Comparison of ENCODE assay signal across 2 worm cellular contexts in the genomic region with DNA sequence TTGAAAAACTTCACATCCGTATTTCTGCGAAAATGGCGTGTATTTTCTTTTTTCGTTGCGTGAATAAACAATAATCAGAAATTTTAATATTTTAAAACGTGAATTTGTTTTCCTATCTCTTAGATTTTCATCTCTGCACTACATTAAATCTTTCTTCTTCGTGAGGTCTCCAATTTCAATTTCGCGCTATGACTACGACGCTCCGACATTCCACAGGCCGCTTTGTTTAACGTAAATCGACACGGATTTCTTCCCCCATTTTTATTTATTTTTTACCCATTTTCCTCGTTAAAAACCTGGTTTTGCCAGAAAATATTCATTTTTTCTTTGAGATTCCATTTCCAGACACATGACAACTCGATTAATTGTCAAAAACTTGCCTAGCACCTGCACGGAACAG.
TF ChIP-seq lines count a peak whose summit lies in the region.

A gene (minus strand): TSS at position 120 of the 400 bp plus-strand sequence.
A gene (plus strand): TSS at position 346 of the 400 bp plus-strand sequence.

TF ChIP-seq in whole organism, L1 larva, 84 proteins besides CTCF, POLR2A, EP300 and RAD21 (continued from another document):
- TF ChIP-seq lsy-2 (tag; optimal IDR thresholded peaks at IDR 0.05; lab: Kevin White, UChicago) = peak; percentile 93 to 94
- TF ChIP-seq nhr-28 (tag; optimal IDR thresholded peaks at IDR 0.05; lab: Kevin White, UChicago) = no peak
- TF ChIP-seq nhr-71 (tag; optimal IDR thresholded peaks at IDR 0.05; lab: Kevin White, UChicago) = peak; percentile 96
- TF ChIP-seq hlh-4 (tag; optimal IDR thresholded peaks at IDR 0.05; lab: Kevin White, UChicago) = no peak
- TF ChIP-seq fkh-10 (GFP tag; optimal IDR thresholded peaks at IDR 0.05; lab: Kevin White, UChicago) = peak; percentile 52
- no peak for TF ChIP-seq efl-3 (GFP tag; optimal IDR thresholded peaks at IDR 0.05; lab: Kevin White, UChicago)
- no peak for TF ChIP-seq unc-62 (GFP tag; optimal IDR thresholded peaks at IDR 0.05; lab: Kevin White, UChicago)
- TF ChIP-seq pag-3 (tag; optimal IDR thresholded peaks at IDR 0.05; lab: Kevin White, UChicago; ENCODE audit: borderline replicate concordance, insufficient read depth) = no peak
- peak; percentile 65 for TF ChIP-seq ceh-90 (tag; optimal IDR thresholded peaks at IDR 0.05; lab: Kevin White, UChicago)
- peak; percentile 66 for TF ChIP-seq vab-15 (tag; optimal IDR thresholded peaks at IDR 0.05; lab: Kevin White, UChicago)
- TF ChIP-seq Y116A8C.19 (tag; optimal IDR thresholded peaks at IDR 0.05; lab: Kevin White, UChicago; ENCODE audit: borderline replicate concordance) = no peak
- peak; percentile 79 for TF ChIP-seq lin-39 (tag; optimal IDR thresholded peaks at IDR 0.05; lab: Kevin White, UChicago)
- peak; percentile 95 for TF ChIP-seq nhr-20 (tag; optimal IDR thresholded peaks at IDR 0.05; lab: Kevin White, UChicago)
- TF ChIP-seq ceh-8 (GFP tag; optimal IDR thresholded peaks at IDR 0.05; lab: Kevin White, UChicago) = peak; percentile 90
- TF ChIP-seq swsn-7 (tag; optimal IDR thresholded peaks at IDR 0.05; lab: Kevin White, UChicago) = peak; percentile 92
- TF ChIP-seq isw-1 (GFP tag; IDR thresholded peaks at IDR 0.05; lab: Robert Waterston, UW) = peak; percentile 87
- no peak for TF ChIP-seq alr-1 (tag; optimal IDR thresholded peaks at IDR 0.05; lab: Kevin White, UChicago; ENCODE audit: borderline replicate concordance)
- no peak for TF ChIP-seq ceh-63 (GFP tag; optimal IDR thresholded peaks at IDR 0.05; lab: Kevin White, UChicago)
- no peak for TF ChIP-seq ama-1 (optimal IDR thresholded peaks at IDR 0.05; lab: Kevin White, UChicago)
- peak; percentile 84 for TF ChIP-seq egl-13 (tag; optimal IDR thresholded peaks at IDR 0.05; lab: Kevin White, UChicago)
- peak; percentile 86 for TF ChIP-seq lin-14 (GFP tag; optimal IDR thresholded peaks at IDR 0.05; lab: Kevin White, UChicago)
- TF ChIP-seq aha-1 (tag; optimal IDR thresholded peaks at IDR 0.05; lab: Kevin White, UChicago) = peak; percentile 15
- TF ChIP-seq C16A3.4 (tag; optimal IDR thresholded peaks at IDR 0.05; lab: Kevin White, UChicago) = peak; percentile 93
- peak; percentile 74 for TF ChIP-seq elt-2 (tag; optimal IDR thresholded peaks at IDR 0.05; lab: Kevin White, UChicago)
- TF ChIP-seq nhr-12 (tag; optimal IDR thresholded peaks at IDR 0.05; lab: Kevin White, UChicago) = no peak
- peak; percentile 89 for TF ChIP-seq xbp-1 (tag; optimal IDR thresholded peaks at IDR 0.05; lab: Kevin White, UChicago)
- peak; percentile 92 for TF ChIP-seq dsc-1 (tag; optimal IDR thresholded peaks at IDR 0.05; lab: Kevin White, UChicago)
TF ChIP-seq in whole organism, L1 larva: peak in this region for 65.

TF ChIP-seq in whole organism, young adult, 124 proteins besides CTCF, POLR2A, EP300 and RAD21 (continued from another document):
- TF ChIP-seq hmg-1.2 (GFP tag; IDR thresholded peaks at IDR 0.05; lab: Robert Waterston, UW) (peak; percentile 46), ceh-40 (GFP tag; IDR thresholded peaks at IDR 0.05; lab: Robert Waterston, UW) (no peak), lin-26 (GFP tag; IDR thresholded peaks at IDR 0.05; lab: Robert Waterston, UW) (no peak; the same call in 1 of the 2 replicates), F37B4.10 (GFP tag; IDR thresholded peaks at IDR 0.05; lab: Robert Waterston, UW) (no peak), dpff-1 (tag; optimal IDR thresholded peaks at IDR 0.05; lab: Kevin White, UChicago) (no peak), sea-2 (GFP tag; IDR thresholded peaks at IDR 0.05; lab: Robert Waterston, UW) (no peak), F23B12.7 (tag; optimal IDR thresholded peaks at IDR 0.05; lab: Kevin White, UChicago; ENCODE audit: insufficient read depth) (peak; percentile 74), die-1 (tag; optimal IDR thresholded peaks at IDR 0.05; lab: Kevin White, UChicago) (no peak), attf-5 (GFP tag; optimal IDR thresholded peaks at IDR 0.05; lab: Kevin White, UChicago) (peak; percentile 77), somi-1 (GFP tag; optimal IDR thresholded peaks at IDR 0.05; lab: Kevin White, UChicago) (no peak), K11D2.4 (GFP tag; IDR thresholded peaks at IDR 0.05; lab: Robert Waterston, UW) (peak; percentile 73), egrh-3 (GFP tag; IDR thresholded peaks at IDR 0.05; lab: Robert Waterston, UW) (no peak), hmg-20 (GFP tag; IDR thresholded peaks at IDR 0.05; lab: Robert Waterston, UW) (0 out of 2 replicates have a peak, but pooled peaks have one; percentile 35), lsl-1 (GFP tag; optimal IDR thresholded peaks at IDR 0.05; lab: Kevin White, UChicago) (no peak), ekl-4 (GFP tag; IDR thresholded peaks at IDR 0.05; lab: Robert Waterston, UW) (no peak)
